Worm (Caenorhabditis elegans) whole organism, L4 larva: ENCODE data around the gene inx-18.

Experiments used
- F49E8.2 ChIP-seq: sonication (generic microtip); optimal IDR thresholded peaks from 2 replicates; lab custom pipeline; 2016; ENCODE audit warnings: missing compliant biosample characterization, mild to moderate bottlenecking, missing genetic modification characterization, borderline replicate concordance
- fkh-10 ChIP-seq: fragments of 150-350 bp; optimal IDR thresholded peaks from 2 replicates; lab custom pipeline; 2014; ENCODE audit warnings: missing biosample characterization, missing genetic modification reagents, missing genetic modification characterization
- fos-1 ChIP-seq: fragments of 150-350 bp; optimal IDR thresholded peaks from 2 replicates; lab custom pipeline; 2014; ENCODE audit warnings: missing biosample characterization, missing genetic modification characterization
- lin-39 ChIP-seq: fragments of 150-350 bp; optimal IDR thresholded peaks from 2 replicates; lab custom pipeline; 2014; ENCODE audit warnings: missing biosample characterization, missing genetic modification reagents, missing genetic modification characterization
- lsy-2 ChIP-seq, 2 experiments: fragments of 150-350 bp in 1 of 2; sonication (generic microtip) in 1 of 2; optimal IDR thresholded peaks; 2 replicates each; lab custom pipeline; 2014 to 2017; ENCODE audit warnings: missing biosample characterization in 2 of 2, missing genetic modification characterization in 2 of 2
- mep-1 ChIP-seq: fragments of 150-350 bp; sonication (generic microtip); optimal IDR thresholded peaks from 3 replicates; lab custom pipeline; 2014; ENCODE audit warnings: missing biosample characterization, missing genetic modification characterization
- snpc-4 ChIP-seq: fragments of 150-350 bp; optimal IDR thresholded peaks from 2 replicates; lab custom pipeline; 2014; ENCODE audit warnings: missing biosample characterization, missing genetic modification characterization

DNA sequence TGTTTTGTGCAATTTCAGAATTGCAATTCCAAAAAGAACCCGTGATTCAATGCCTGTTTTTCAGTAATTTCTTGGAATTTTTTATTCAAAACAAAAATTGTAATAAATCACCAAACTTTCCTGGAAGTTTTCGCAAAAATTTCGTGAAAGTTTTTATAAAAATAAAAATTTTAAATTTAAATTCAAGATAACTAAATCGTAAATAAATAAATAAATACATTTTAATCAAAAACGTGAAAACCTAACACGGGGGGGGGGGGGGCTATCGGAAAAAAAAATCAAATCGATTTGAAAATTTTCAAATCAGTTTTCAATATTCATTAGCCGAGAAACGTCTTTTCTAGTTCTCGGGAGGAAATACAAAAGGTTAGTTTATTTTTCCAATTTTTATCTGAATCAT lies 13.1 kb upstream of the inx-18 start, which contains the start of gene C18H7.4:
- TF ChIP-seq mep-1 (tag; lab: Kevin White, UChicago): no peak
- no peak for TF ChIP-seq lin-39
- TF ChIP-seq snpc-4 (tag; lab: Kevin White, UChicago): no peak
- no peak for TF ChIP-seq fos-1
- TF ChIP-seq F49E8.2: no peak
- no peak for TF ChIP-seq lsy-2 (tag; optimal IDR thresholded peaks at IDR 0.05; lab: Kevin White, UChicago)
- no peak for TF ChIP-seq fkh-10 (GFP tag; lab: Kevin White, UChicago)
